Fruit fly (Drosophila melanogaster): ENCODE data around the gene Hap40.

Gene Hap40

dm6 chrX:15733192-15733892 lies 29.4 kb downstream of the Hap40 start:
- TF ChIP-seq CTCF (optimal IDR thresholded peaks at IDR 0.05) (no peak), CG8478 (optimal IDR thresholded peaks at IDR 0.05) (no peak)

dm6 chrX:15733995-15734394 lies 30.1 kb downstream of the Hap40 start, which contains the start of the genes CG12379 and MagR:
TSS of gene CG12379 (minus strand) at chrX:15733996.
TSS of gene MagR (plus strand) at chrX:15734270.
- no peak for TF ChIP-seq CTCF (optimal IDR thresholded peaks at IDR 0.05)
- no peak for TF ChIP-seq CG8478 (optimal IDR thresholded peaks at IDR 0.05)

- TF ChIP-seq CG8478 (optimal IDR thresholded peaks at IDR 0.05) = no peak
- no peak for TF ChIP-seq CTCF (optimal IDR thresholded peaks at IDR 0.05)
Observed at dm6 chrX:15737110-15737509, 33.2 kb downstream of the Hap40 start, which contains the start of gene Arp6. TSS of gene Arp6 (minus strand) at chrX:15737120.

dm6 chrX:15738890-15739550 lies 35.1 kb downstream of the Hap40 start, which contains the start of the genes CG11679 and CG8206:
TSS of gene CG11679 (minus strand) at chrX:15738954.
TSS of gene CG8206 (plus strand) at chrX:15739230.
- no peak for TF ChIP-seq CTCF (optimal IDR thresholded peaks at IDR 0.05)
- TF ChIP-seq CG8478 (optimal IDR thresholded peaks at IDR 0.05) = no peak

dm6 chrX:15740288-15740726 lies 36.4 kb downstream of the Hap40 start:
- no peak for TF ChIP-seq CG8478 (optimal IDR thresholded peaks at IDR 0.05)
- TF ChIP-seq CTCF (optimal IDR thresholded peaks at IDR 0.05) = no peak

- TF ChIP-seq CTCF (optimal IDR thresholded peaks at IDR 0.05) (no peak), CG8478 (optimal IDR thresholded peaks at IDR 0.05) (no peak)
Observed at dm6 chrX:15740881-15741280, 37.0 kb downstream of the Hap40 start.

dm6 chrX:15745905-15746681 lies 42.2 kb downstream of the Hap40 start, which contains the start of the genes CG8944 and CCT6:
TSS of gene CG8944 (minus strand) at chrX:15746231.
TSS of gene CCT6 (plus strand) at chrX:15746648.
- TF ChIP-seq CG8478 (optimal IDR thresholded peaks at IDR 0.05) = no peak
- TF ChIP-seq CTCF (optimal IDR thresholded peaks at IDR 0.05) = no peak

- TF ChIP-seq CTCF (optimal IDR thresholded peaks at IDR 0.05) (no peak), CG8478 (optimal IDR thresholded peaks at IDR 0.05) (no peak)
Observed at dm6 chrX:15746682-15747196, 42.8 kb downstream of the Hap40 start.

dm6 chrX:15748945-15749344 lies 45.0 kb downstream of the Hap40 start, which contains the start of gene Mvd:
TSS of gene Mvd (plus strand) at chrX:15749166.
- TF ChIP-seq CTCF (optimal IDR thresholded peaks at IDR 0.05) (peak in 1 of 2 experiments; percentile 45), CG8478 (optimal IDR thresholded peaks at IDR 0.05) (no peak)
